Fruit fly (Drosophila melanogaster) S2 (cell line): ENCODE measurements around the gene CG31431.

Experiments
- CG8478 ChIP-seq: fragments of >200 bp; optimal IDR thresholded peaks from 2 replicates; lab custom pipeline; 2018
- CTCF ChIP-seq, 2 experiments: fragments of >200 bp; optimal IDR thresholded peaks; 2 replicates each; lab custom pipeline; 2018

- no peak for TF ChIP-seq CG8478 (lab: Kevin White, UChicago)
- no peak for TF ChIP-seq CTCF (optimal IDR thresholded peaks at IDR 0.05; lab: Kevin White, UChicago)
Measured at dm6 chr3R:21920495-21920894, 50.0 kb downstream of the CG31431 start.
